Worm (Caenorhabditis elegans) whole organism, L1 larva: ENCODE results near the gene rsks-1.

Experiments used
- C16A3.4 ChIP-seq: fragments of 150-350 bp; optimal IDR thresholded peaks from 2 replicates; lab custom pipeline; 2014; ENCODE audit warnings: missing biosample characterization, missing genetic modification characterization
- C34B4.2 ChIP-seq: sonication (generic microtip); optimal IDR thresholded peaks from 2 replicates; lab custom pipeline; 2017; ENCODE audit warnings: mild to moderate bottlenecking, missing genetic modification characterization, missing compliant biosample characterization
- F16B12.6 ChIP-seq: fragments of 150-350 bp; optimal IDR thresholded peaks from 2 replicates; lab custom pipeline; 2014; ENCODE audit warnings: missing biosample characterization, missing genetic modification characterization
- alr-1 ChIP-seq: fragments of 200-800 bp; sonication (Bioruptor generic); optimal IDR thresholded peaks from 2 replicates; lab custom pipeline; 2018; ENCODE audit warnings: borderline replicate concordance, mild to moderate bottlenecking, missing genetic modification characterization, missing compliant biosample characterization
- aly-2 ChIP-seq: fragments of 150-350 bp; optimal IDR thresholded peaks from 2 replicates; lab custom pipeline; 2014; ENCODE audit warnings: missing biosample characterization, missing genetic modification characterization
- ama-1 ChIP-seq: fragments of 150-350 bp; optimal IDR thresholded peaks from 2 replicates; lab custom pipeline; 2014
- blmp-1 ChIP-seq: fragments of 150-350 bp; optimal IDR thresholded peaks from 2 replicates; lab custom pipeline; 2014; ENCODE audit warnings: missing biosample characterization, missing genetic modification characterization
- ceh-8 ChIP-seq: fragments of 200-800 bp; sonication (Bioruptor generic); optimal IDR thresholded peaks from 2 replicates; lab custom pipeline; 2018; ENCODE audit warnings: mild to moderate bottlenecking, missing genetic modification characterization, moderate library complexity, missing compliant biosample characterization
- ceh-82 ChIP-seq, 3 experiments: fragments of 150-350 bp in 1 of 3; sonication (generic microtip) in 2 of 3; optimal IDR thresholded peaks; 2 replicates each; lab custom pipeline; 2014 to 2017; ENCODE audit warnings: missing biosample characterization in 3 of 3, missing genetic modification characterization in 3 of 3
- ceh-88 ChIP-seq: fragments of 200-800 bp; sonication (Bioruptor generic); IDR thresholded peaks from 2 replicates; pipeline ENCODE4 v1.3.6; 2022; ENCODE audit warnings: missing genetic modification characterization, missing compliant biosample characterization
- dpl-1 ChIP-seq, 3 experiments: fragments of 150-350 bp in 2 of 3; sonication (generic microtip) in 1 of 3; optimal IDR thresholded peaks; 2 replicates each; lab custom pipeline; 2014 to 2017; ENCODE audit warnings: missing biosample characterization in 3 of 3, missing genetic modification characterization in 3 of 3, missing genetic modification reagents in 3 of 3
- efl-1 ChIP-seq, 4 experiments: fragments of 150-350 bp; optimal IDR thresholded peaks in 3 of 4; peaks in 1 of 4; 1 replicate in 1 of 4; 2 replicates in 3 of 4; lab custom pipeline; 2014; ENCODE audit warnings: missing biosample characterization in 2 of 4, missing genetic modification characterization in 2 of 4, missing genetic modification reagents in 2 of 4
- efl-3 ChIP-seq: fragments of 200-800 bp; sonication (Bioruptor generic); optimal IDR thresholded peaks from 2 replicates; lab custom pipeline; 2018; ENCODE audit warnings: mild to moderate bottlenecking, missing genetic modification characterization, missing compliant biosample characterization
- egl-27 ChIP-seq, 2 experiments: fragments of 150-350 bp in 1 of 2; sonication (generic microtip); optimal IDR thresholded peaks; 3 replicates each; lab custom pipeline; 2017 to 2018; ENCODE audit warnings: missing biosample characterization in 2 of 2, missing genetic modification characterization in 2 of 2, missing genetic modification reagents in 2 of 2
- elt-3 ChIP-seq, 6 experiments: fragments of 150-350 bp in 1 of 6; sonication (generic microtip); optimal IDR thresholded peaks; 2 replicates each; lab custom pipeline; 2017 to 2018; ENCODE audit warnings: missing biosample characterization in 6 of 6, missing genetic modification characterization in 6 of 6, inconsistent platforms in 1 of 6
- fkh-8 ChIP-seq: sonication (generic microtip); optimal IDR thresholded peaks from 2 replicates; lab custom pipeline; 2016; ENCODE audit warnings: mild to moderate bottlenecking, missing genetic modification characterization, missing compliant biosample characterization
- fos-1 ChIP-seq: fragments of 150-350 bp; optimal IDR thresholded peaks from 2 replicates; lab custom pipeline; 2014; ENCODE audit warnings: missing biosample characterization, missing genetic modification characterization
- hlh-4 ChIP-seq: sonication (generic microtip); optimal IDR thresholded peaks from 2 replicates; lab custom pipeline; 2016; ENCODE audit warnings: mild to moderate bottlenecking, missing genetic modification characterization, missing compliant biosample characterization
- isw-1 ChIP-seq: fragments of 200-800 bp; sonication (Bioruptor generic); IDR thresholded peaks from 2 replicates; pipeline ENCODE4 v1.3.6; 2022; ENCODE audit warnings: missing genetic modification characterization, missing compliant biosample characterization
- lin-14 ChIP-seq: fragments of 200-800 bp; sonication (Bioruptor generic); optimal IDR thresholded peaks from 2 replicates; lab custom pipeline; 2018; ENCODE audit warnings: mild to moderate bottlenecking, missing genetic modification characterization, moderate library complexity, missing compliant biosample characterization
- lin-15B ChIP-seq: fragments of 150-350 bp; sonication (generic microtip); optimal IDR thresholded peaks from 3 replicates; lab custom pipeline; 2014; ENCODE audit warnings: missing biosample characterization, missing genetic modification characterization
- lin-35 ChIP-seq, 2 experiments: fragments of 150-350 bp; optimal IDR thresholded peaks; 2 replicates each; lab custom pipeline; 2014; ENCODE audit warnings: missing biosample characterization in 2 of 2, missing genetic modification characterization in 2 of 2, missing genetic modification reagents in 2 of 2
- lir-3 ChIP-seq: sonication (generic microtip); optimal IDR thresholded peaks from 2 replicates; lab custom pipeline; 2016; ENCODE audit warnings: mild to moderate bottlenecking, missing genetic modification characterization, moderate library complexity, missing compliant biosample characterization; ENCODE audit not compliant: poor library complexity
- lsy-2 ChIP-seq, 2 experiments: fragments of 150-350 bp; optimal IDR thresholded peaks; 2 replicates each; lab custom pipeline; 2014; ENCODE audit warnings: missing biosample characterization in 2 of 2, missing genetic modification characterization in 2 of 2
- mab-9 ChIP-seq: fragments of 200-800 bp; sonication (Bioruptor generic); IDR thresholded peaks from 2 replicates; pipeline ENCODE4 v1.3.6; 2022; ENCODE audit warnings: missing genetic modification reagents, missing genetic modification characterization, missing compliant biosample characterization
- mdl-1 ChIP-seq, 2 experiments: fragments of 150-350 bp; optimal IDR thresholded peaks; 2 replicates each; lab custom pipeline; 2014 to 2017; ENCODE audit warnings: missing biosample characterization in 2 of 2, missing genetic modification characterization in 2 of 2, inconsistent platforms in 1 of 2
- mep-1 ChIP-seq: fragments of 150-350 bp; optimal IDR thresholded peaks from 2 replicates; lab custom pipeline; 2014; ENCODE audit warnings: missing biosample characterization, missing genetic modification characterization
- nhr-19 ChIP-seq: fragments of 200-800 bp; sonication (Bioruptor generic); conservative IDR thresholded peaks from 2 replicates; pipeline ENCODE4 v1.3.6; 2022; ENCODE audit warnings: missing genetic modification characterization, missing compliant biosample characterization
- nhr-237 ChIP-seq: fragments of 150-350 bp; optimal IDR thresholded peaks from 2 replicates; lab custom pipeline; 2014; ENCODE audit warnings: missing biosample characterization, missing genetic modification characterization
- nhr-28 ChIP-seq: fragments of 150-350 bp; optimal IDR thresholded peaks from 2 replicates; lab custom pipeline; 2014; ENCODE audit warnings: missing biosample characterization, missing genetic modification characterization
- nhr-47 ChIP-seq: sonication (generic microtip); optimal IDR thresholded peaks from 2 replicates; lab custom pipeline; 2016; ENCODE audit warnings: mild to moderate bottlenecking, missing genetic modification characterization, moderate library complexity, missing compliant biosample characterization
- nhr-77 ChIP-seq: fragments of 150-350 bp; optimal IDR thresholded peaks from 2 replicates; lab custom pipeline; 2014; ENCODE audit warnings: missing biosample characterization, missing genetic modification characterization
- nhr-84 ChIP-seq: sonication (generic microtip); optimal IDR thresholded peaks from 2 replicates; lab custom pipeline; 2017; ENCODE audit warnings: missing biosample characterization, missing genetic modification characterization
- nhr-85 ChIP-seq: sonication (generic microtip); peaks from one replicate; lab custom pipeline; 2016; ENCODE audit warnings: missing genetic modification characterization, inconsistent platforms, missing compliant biosample characterization
- nhr-90 ChIP-seq: sonication (generic microtip); optimal IDR thresholded peaks from 2 replicates; lab custom pipeline; 2016; ENCODE audit warnings: mild to moderate bottlenecking, missing genetic modification characterization, missing compliant biosample characterization; ENCODE audit not compliant: poor library complexity
- pqm-1 ChIP-seq: sonication (generic microtip); optimal IDR thresholded peaks from 3 replicates; lab custom pipeline; 2017; ENCODE audit warnings: missing biosample characterization, missing genetic modification characterization
- rnt-1 ChIP-seq: sonication (generic microtip); optimal IDR thresholded peaks from 2 replicates; lab custom pipeline; 2016; ENCODE audit warnings: mild to moderate bottlenecking, missing genetic modification characterization, moderate library complexity, missing compliant biosample characterization
- snu-23 ChIP-seq: sonication (generic microtip); optimal IDR thresholded peaks from 2 replicates; lab custom pipeline; 2016; ENCODE audit warnings: missing genetic modification characterization, missing compliant biosample characterization
- sox-4 ChIP-seq: sonication (generic microtip); optimal IDR thresholded peaks from 2 replicates; lab custom pipeline; 2016; ENCODE audit warnings: missing genetic modification characterization, missing compliant biosample characterization
- swsn-7 ChIP-seq: sonication (generic microtip); optimal IDR thresholded peaks from 2 replicates; lab custom pipeline; 2016; ENCODE audit warnings: missing genetic modification characterization, missing compliant biosample characterization
- tbx-2 ChIP-seq: sonication (generic microtip); optimal IDR thresholded peaks from 2 replicates; lab custom pipeline; 2016; ENCODE audit warnings: missing genetic modification characterization, missing compliant biosample characterization
- unc-62 ChIP-seq: fragments of 150-350 bp; optimal IDR thresholded peaks from 2 replicates; lab custom pipeline; 2014; ENCODE audit warnings: missing biosample characterization, missing genetic modification reagents, missing genetic modification characterization
- unc-86 ChIP-seq: sonication (generic microtip); optimal IDR thresholded peaks from 2 replicates; lab custom pipeline; 2016; ENCODE audit warnings: missing genetic modification characterization, missing compliant biosample characterization
- unc-98 ChIP-seq: fragments of 200-800 bp; sonication (Bioruptor generic); IDR thresholded peaks from 2 replicates; pipeline ENCODE4 v1.3.6; 2022; ENCODE audit warnings: missing genetic modification characterization, missing compliant biosample characterization
- ztf-11 ChIP-seq, 2 experiments: sonication (generic microtip); optimal IDR thresholded peaks; 2 replicates each; lab custom pipeline; 2016 to 2017; ENCODE audit warnings: missing genetic modification characterization in 2 of 2, missing biosample characterization in 1 of 2, missing compliant biosample characterization in 1 of 2
- ztf-4 ChIP-seq: fragments of 150-350 bp; optimal IDR thresholded peaks from 2 replicates; lab custom pipeline; 2014; ENCODE audit warnings: missing biosample characterization, missing genetic modification characterization

The rsks-1 gene

ce11 chrIII:11240776-11241175 is 4.1 kb upstream of the rsks-1 start:
- TF ChIP-seq sox-4 (tag; lab: Kevin White, UChicago): no peak
- TF ChIP-seq lin-14 (GFP tag; lab: Kevin White, UChicago): peak; percentile 21
- TF ChIP-seq ceh-8 (GFP tag; lab: Kevin White, UChicago): no peak
- TF ChIP-seq mep-1 (tag; lab: Kevin White, UChicago): peak; percentile 6
- TF ChIP-seq ztf-4: no peak
- TF ChIP-seq pqm-1 (tag; lab: Kevin White, UChicago): no peak
- peak in 4 of 6 experiments; percentile 29 to 77 (median 54) for TF ChIP-seq elt-3 (tag; optimal IDR thresholded peaks at IDR 0.05; lab: Kevin White, UChicago)
- no peak for TF ChIP-seq ceh-82 (tag; optimal IDR thresholded peaks at IDR 0.05; lab: Kevin White, UChicago)
- TF ChIP-seq nhr-90 (tag; lab: Kevin White, UChicago): peak; percentile 13
- TF ChIP-seq egl-27 (tag; optimal IDR thresholded peaks at IDR 0.05; lab: Kevin White, UChicago): no peak
- no peak for TF ChIP-seq hlh-4 (tag; lab: Kevin White, UChicago)
- peak; percentile 11 for TF ChIP-seq snu-23
- TF ChIP-seq unc-98: no peak
- no peak for TF ChIP-seq alr-1 (tag; lab: Kevin White, UChicago)
- TF ChIP-seq mab-9: no peak
- no peak for TF ChIP-seq efl-3
- TF ChIP-seq ceh-88 (GFP tag; lab: Robert Waterston, UW): no peak
- no peak for TF ChIP-seq mdl-1 (tag; optimal IDR thresholded peaks at IDR 0.05; lab: Kevin White, UChicago)
- TF ChIP-seq unc-86 (tag; lab: Kevin White, UChicago): no peak
- peak in 1 of 2 experiments; percentile 16 for TF ChIP-seq lin-35 (GFP tag; optimal IDR thresholded peaks at IDR 0.05; lab: Kevin White, UChicago)
- peak; percentile 63 for TF ChIP-seq blmp-1 (tag; lab: Kevin White, UChicago)
- TF ChIP-seq nhr-19 (GFP tag; lab: Robert Waterston, UW): no peak
- no peak for TF ChIP-seq lir-3 (tag; lab: Kevin White, UChicago)
- TF ChIP-seq tbx-2: no peak
- TF ChIP-seq fos-1 (tag; lab: Kevin White, UChicago): no peak
- TF ChIP-seq nhr-85 (tag; lab: Kevin White, UChicago): peak; percentile 67
- no peak for TF ChIP-seq dpl-1 (GFP tag; optimal IDR thresholded peaks at IDR 0.05; lab: Kevin White, UChicago)

ce11 chrIII:11241583-11242187 is 3.2 kb upstream of the rsks-1 start:
- no peak for TF ChIP-seq pqm-1 (tag; lab: Kevin White, UChicago)
- TF ChIP-seq isw-1 (GFP tag; lab: Robert Waterston, UW): no peak
- TF ChIP-seq nhr-85 (tag; lab: Kevin White, UChicago): peak; percentile 60
- peak; percentile 91 for TF ChIP-seq blmp-1 (tag; lab: Kevin White, UChicago)
- no peak for TF ChIP-seq efl-3
- TF ChIP-seq lir-3 (tag; lab: Kevin White, UChicago): no peak
- no peak for TF ChIP-seq fkh-8 (tag; lab: Kevin White, UChicago)
- TF ChIP-seq elt-3 (tag; optimal IDR thresholded peaks at IDR 0.05; lab: Kevin White, UChicago): no peak

- peak; percentile 11 to 51 (median 50) for TF ChIP-seq dpl-1 (GFP tag; optimal IDR thresholded peaks at IDR 0.05; lab: Kevin White, UChicago)
- TF ChIP-seq snu-23: peak; percentile 90
- TF ChIP-seq ama-1 (lab: Kevin White, UChicago): no peak
- no peak for TF ChIP-seq nhr-28 (tag; lab: Kevin White, UChicago)
- TF ChIP-seq nhr-85 (tag; lab: Kevin White, UChicago): peak; percentile 90
- peak; percentile 65 to 74 for TF ChIP-seq efl-1 (optimal IDR thresholded peaks at IDR 0.05; lab: Kevin White, UChicago)
- TF ChIP-seq efl-1 (GFP tag; optimal IDR thresholded peaks at IDR 0.05 in 1 of 2; lab: Kevin White, UChicago): peak; percentile 44 to 93
- TF ChIP-seq rnt-1 (tag; lab: Kevin White, UChicago): no peak
- TF ChIP-seq nhr-84 (tag; lab: Kevin White, UChicago): no peak
- no peak for TF ChIP-seq aly-2 (tag; lab: Kevin White, UChicago)
- peak; percentile 68 for TF ChIP-seq nhr-77 (tag; lab: Kevin White, UChicago)
- TF ChIP-seq swsn-7: peak; percentile 59
- no peak for TF ChIP-seq unc-86 (tag; lab: Kevin White, UChicago)
- TF ChIP-seq nhr-47 (tag; lab: Kevin White, UChicago): peak; percentile 72
- TF ChIP-seq pqm-1 (tag; lab: Kevin White, UChicago): no peak
- TF ChIP-seq C34B4.2: no peak
- TF ChIP-seq C16A3.4: peak; percentile 80
- no peak for TF ChIP-seq unc-62
- peak; percentile 15 for TF ChIP-seq nhr-237 (tag; lab: Kevin White, UChicago)
- peak; percentile 60 to 84 for TF ChIP-seq lsy-2 (tag; optimal IDR thresholded peaks at IDR 0.05; lab: Kevin White, UChicago)
- TF ChIP-seq lin-15B: no peak
- TF ChIP-seq F16B12.6 (tag; lab: Kevin White, UChicago): peak; percentile 3
- no peak for TF ChIP-seq ceh-8 (GFP tag; lab: Kevin White, UChicago)
- peak in 1 of 2 experiments; percentile 4 for TF ChIP-seq ztf-11 (tag; optimal IDR thresholded peaks at IDR 0.05; lab: Kevin White, UChicago)
- peak; percentile 83 for TF ChIP-seq fos-1 (tag; lab: Kevin White, UChicago)
- no peak for TF ChIP-seq egl-27 (tag; optimal IDR thresholded peaks at IDR 0.05; lab: Kevin White, UChicago)
- peak; percentile 94 for TF ChIP-seq nhr-19 (GFP tag; lab: Robert Waterston, UW)
Measured at ce11 chrIII:11243421-11243820, 1.5 kb upstream of the rsks-1 start.
